Worm (Caenorhabditis elegans): Measurements from ENCODE around the gene set-21.
A peak's percentile ranks its signal among the peaks of the same experiment; 100 is the strongest.

set-21 gene

ce11 chrIV:4360497-4360896, 30.1 kb upstream of the set-21 start, which contains the start of gene F55F10.1:
F55F10.1 (plus strand) TSS chrIV:4360837.
- no peak for TF ChIP-seq nhr-23 (tag; optimal IDR thresholded peaks at IDR 0.05)
- TF ChIP-seq lin-39 (tag; optimal IDR thresholded peaks at IDR 0.05): no peak
- TF ChIP-seq aly-2 (tag; optimal IDR thresholded peaks at IDR 0.05): no peak
- TF ChIP-seq unc-39 (tag; optimal IDR thresholded peaks at IDR 0.05): no peak
- TF ChIP-seq ama-1 (optimal IDR thresholded peaks at IDR 0.05): no peak
- peak; percentile 9 for TF ChIP-seq mab-5 (tag; optimal IDR thresholded peaks at IDR 0.05)
- no peak for TF ChIP-seq nhr-12 (tag; optimal IDR thresholded peaks at IDR 0.05)
- TF ChIP-seq mbf-1 (tag; optimal IDR thresholded peaks at IDR 0.05): no peak
- TF ChIP-seq snpc-4 (tag; optimal IDR thresholded peaks at IDR 0.05): no peak
- no peak for TF ChIP-seq elt-1 (tag; optimal IDR thresholded peaks at IDR 0.05)
- TF ChIP-seq mdl-1 (tag; optimal IDR thresholded peaks at IDR 0.05): no peak
- TF ChIP-seq ztf-1 (GFP tag; conservative IDR thresholded peaks at IDR 0.05): no peak
- peak; percentile 15 for TF ChIP-seq egl-27 (tag; optimal IDR thresholded peaks at IDR 0.05)
- TF ChIP-seq F13H6.1 (tag; optimal IDR thresholded peaks at IDR 0.05): peak; percentile 36
- TF ChIP-seq sma-3 (GFP tag; optimal IDR thresholded peaks at IDR 0.05): peak; percentile 48
- no peak for TF ChIP-seq nhr-11 (tag; optimal IDR thresholded peaks at IDR 0.05)
- peak; percentile 52 for TF ChIP-seq crh-2 (tag; optimal IDR thresholded peaks at IDR 0.05)
- TF ChIP-seq fos-1 (tag; optimal IDR thresholded peaks at IDR 0.05): peak; percentile 27
- TF ChIP-seq blmp-1 (tag; optimal IDR thresholded peaks at IDR 0.05; ENCODE audit: insufficient read depth): no peak
- peak; percentile 9 for TF ChIP-seq nhr-21 (tag; optimal IDR thresholded peaks at IDR 0.05)
- TF ChIP-seq ZK546.5 (tag; optimal IDR thresholded peaks at IDR 0.05): no peak
- TF ChIP-seq R02D3.7 (tag; optimal IDR thresholded peaks at IDR 0.05): no peak
- TF ChIP-seq ztf-11 (tag; optimal IDR thresholded peaks at IDR 0.05): no peak
- no peak for TF ChIP-seq dmd-4 (tag; optimal IDR thresholded peaks at IDR 0.05)
- peak; percentile 29 for TF ChIP-seq nhr-129 (tag; optimal IDR thresholded peaks at IDR 0.05)
- no peak for TF ChIP-seq zag-1 (tag; optimal IDR thresholded peaks at IDR 0.05)
- TF ChIP-seq nhr-77 (tag; optimal IDR thresholded peaks at IDR 0.05): no peak
- peak; percentile 79 for TF ChIP-seq C34F6.9 (tag; optimal IDR thresholded peaks at IDR 0.05)
- no peak for TF ChIP-seq ztf-4 (tag; optimal IDR thresholded peaks at IDR 0.05)
- no peak for TF ChIP-seq nhr-10 (tag; optimal IDR thresholded peaks at IDR 0.05)
- no peak for TF ChIP-seq sma-9 (GFP tag; optimal IDR thresholded peaks at IDR 0.05)
- no peak for TF ChIP-seq sma-9 (tag; optimal IDR thresholded peaks at IDR 0.05)
- no peak for TF ChIP-seq nhr-6 (tag; optimal IDR thresholded peaks at IDR 0.05)
- TF ChIP-seq elt-3 (tag; optimal IDR thresholded peaks at IDR 0.05): no peak
- no peak for TF ChIP-seq Y55F3AM.14 (GFP tag; optimal IDR thresholded peaks at IDR 0.05)
- no peak for TF ChIP-seq skn-1 (tag; optimal IDR thresholded peaks at IDR 0.05)
- peak; percentile 52 for TF ChIP-seq nhr-25 (tag; optimal IDR thresholded peaks at IDR 0.05)
- TF ChIP-seq nhr-237 (tag; optimal IDR thresholded peaks at IDR 0.05): no peak
- TF ChIP-seq unc-55 (GFP tag; optimal IDR thresholded peaks at IDR 0.05): peak; percentile 53
- TF ChIP-seq unc-62 (GFP tag; optimal IDR thresholded peaks at IDR 0.05): no peak
- no peak for TF ChIP-seq ceh-82 (tag; optimal IDR thresholded peaks at IDR 0.05)
- no peak for TF ChIP-seq alr-1 (tag; optimal IDR thresholded peaks at IDR 0.05)
- peak; percentile 83 to 88 for TF ChIP-seq lsy-2 (tag; optimal IDR thresholded peaks at IDR 0.05)
- TF ChIP-seq gmeb-1 (tag; optimal IDR thresholded peaks at IDR 0.05): peak; percentile 88
- no peak for TF ChIP-seq peb-1 (tag; optimal IDR thresholded peaks at IDR 0.05)
- no peak for TF ChIP-seq lin-13 (GFP tag; optimal IDR thresholded peaks at IDR 0.05)
- no peak for TF ChIP-seq ceh-16 (tag; optimal IDR thresholded peaks at IDR 0.05)
- TF ChIP-seq lin-11 (tag; optimal IDR thresholded peaks at IDR 0.05): no peak
- no peak for TF ChIP-seq sem-4 (tag; optimal IDR thresholded peaks at IDR 0.05)
